Worm (Caenorhabditis elegans): Measurements from ENCODE around the gene F09E5.14.

- no peak for TF ChIP-seq lin-14 (GFP tag; optimal IDR thresholded peaks at IDR 0.05)
- no peak for TF ChIP-seq jun-1 (tag; optimal IDR thresholded peaks at IDR 0.05)
- TF ChIP-seq ama-1 (optimal IDR thresholded peaks at IDR 0.05) = peak; percentile 44
- no peak for TF ChIP-seq nhr-237 (tag; optimal IDR thresholded peaks at IDR 0.05)
- TF ChIP-seq lin-15B (tag; optimal IDR thresholded peaks at IDR 0.05) = no peak
- no peak for TF ChIP-seq elt-2 (tag; optimal IDR thresholded peaks at IDR 0.05)
- no peak for TF ChIP-seq mep-1 (tag; optimal IDR thresholded peaks at IDR 0.05)
- TF ChIP-seq lin-39 (tag; optimal IDR thresholded peaks at IDR 0.05) = no peak
- TF ChIP-seq unc-62 (GFP tag; optimal IDR thresholded peaks at IDR 0.05) = no peak
- TF ChIP-seq ceh-88 (GFP tag; IDR thresholded peaks at IDR 0.05) = peak; percentile 25; the same call in 1 of the 2 replicates
Observed at ce11 chrII:5340672-5341568, 3.8 kb downstream of the F09E5.14 start.
